Fruit fly (Drosophila melanogaster): ENCODE data around the gene CG11035.

CG11035 gene

DNA sequence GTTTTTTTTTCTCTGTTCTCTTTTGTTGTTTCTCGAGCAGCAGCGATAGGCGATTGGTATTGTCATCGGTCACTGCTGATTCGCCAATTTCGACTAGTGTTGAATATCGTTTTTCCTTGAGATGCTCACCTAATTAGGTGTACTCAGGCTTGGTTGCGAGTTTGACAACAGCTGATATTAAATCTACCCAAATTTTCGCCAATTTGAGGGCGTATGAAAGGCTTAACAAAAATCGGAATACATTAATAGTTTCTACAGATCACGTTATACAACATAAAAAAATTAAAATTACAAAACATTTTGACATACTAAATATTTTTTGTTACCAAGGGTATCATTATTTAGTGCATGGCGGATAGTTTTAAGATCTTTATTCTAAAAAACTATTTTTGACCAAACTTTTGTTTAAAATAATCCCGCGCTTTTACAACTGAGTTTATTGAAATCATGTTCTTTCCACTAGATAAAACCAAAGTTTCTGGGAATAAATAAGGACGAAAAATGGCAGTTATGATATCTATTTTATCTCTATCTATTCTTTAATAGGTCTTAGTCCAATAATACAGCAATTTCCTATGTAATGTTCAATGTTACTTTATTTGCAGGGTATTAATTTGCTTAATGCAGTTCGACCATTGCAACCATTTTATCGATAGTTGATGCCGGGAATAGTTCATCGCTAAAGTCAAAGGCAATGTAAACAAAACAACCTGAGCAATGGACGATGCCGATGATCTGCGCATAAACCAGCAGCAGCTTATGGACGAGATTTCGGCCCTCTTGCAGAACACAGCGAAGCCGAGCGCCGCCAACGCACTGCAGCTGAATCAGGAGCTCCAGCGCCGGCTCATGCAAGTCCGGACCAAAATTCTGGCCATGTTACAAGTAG is 19.4 kb downstream of the CG11035 start, which contains the start of the genes CG10435 and Pbp95:
Gene CG10435, minus strand, starts transcription at position 81 of the 889 bp plus-strand sequence.
Gene Pbp95, plus strand, starts transcription at position 671 of the 889 bp plus-strand sequence.
- TF ChIP-seq CG2712 (tag; optimal IDR thresholded peaks at IDR 0.05) (peak; percentile 58), Dip3 (GFP tag; optimal IDR thresholded peaks at IDR 0.05) (peak; percentile 18), Bteb2 (GFP tag; optimal IDR thresholded peaks at IDR 0.05) (no peak), az2 (GFP tag; optimal IDR thresholded peaks at IDR 0.05) (peak; percentile 54), CG18011 (GFP tag; optimal IDR thresholded peaks at IDR 0.05) (peak; percentile 13), br (optimal IDR thresholded peaks at IDR 0.05) (no peak), schlank (tag; optimal IDR thresholded peaks at IDR 0.05) (no peak), CG1233 (GFP tag; optimal IDR thresholded peaks at IDR 0.05) (no peak), vfl (GFP tag; optimal IDR thresholded peaks at IDR 0.05) (peak; percentile 67), lov (optimal IDR thresholded peaks at IDR 0.05) (no peak), lov (GFP tag; IDR thresholded peaks at IDR 0.05) (no peak), Neu2 (GFP tag; optimal IDR thresholded peaks at IDR 0.05; ENCODE audit: borderline replicate concordance) (no peak), CG8388 (GFP tag; optimal IDR thresholded peaks at IDR 0.05) (no peak), CG9215 (GFP tag; IDR thresholded peaks at IDR 0.05) (peak; percentile 62), YL-1 (GFP tag; optimal IDR thresholded peaks at IDR 0.05) (no peak), CG14667 (GFP tag; IDR thresholded peaks at IDR 0.05) (0 out of 2 replicates have a peak, but pooled peaks have one; percentile 26), Max (GFP tag; optimal IDR thresholded peaks at IDR 0.05) (peak; percentile 59), CG4424 (GFP tag; optimal IDR thresholded peaks at IDR 0.05) (peak; percentile 52), ind (GFP tag; optimal IDR thresholded peaks at IDR 0.05) (peak; percentile 69), Hmr (GFP tag; optimal IDR thresholded peaks at IDR 0.05) (peak; percentile 27), CG2199 (GFP tag; IDR thresholded peaks at IDR 0.05) (no peak), HmgD (GFP tag; optimal IDR thresholded peaks at IDR 0.05) (no peak), CG6813 (GFP tag; optimal IDR thresholded peaks at IDR 0.05) (no peak), pan (optimal IDR thresholded peaks at IDR 0.05) (no peak), pan (GFP tag; optimal IDR thresholded peaks at IDR 0.05 in 1 of 2, IDR thresholded peaks at IDR 0.05 in 1 of 2) (peak in 1 of 2 experiments; percentile 44), Myb (GFP tag; optimal IDR thresholded peaks at IDR 0.05) (peak; percentile 36), trem (tag; optimal IDR thresholded peaks at IDR 0.05) (no peak), ems (GFP tag; optimal IDR thresholded peaks at IDR 0.05) (no peak), Ets97D (GFP tag; optimal IDR thresholded peaks at IDR 0.05) (peak; percentile 51), bowl (GFP tag; IDR thresholded peaks at IDR 0.05) (no peak), tgo (GFP tag; IDR thresholded peaks at IDR 0.05) (peak; percentile 48; the same call in 2 of the 3 replicates), CG1602 (GFP tag; optimal IDR thresholded peaks at IDR 0.05) (peak; percentile 5), CG2678 (tag; optimal IDR thresholded peaks at IDR 0.05) (no peak), CG17359 (tag; optimal IDR thresholded peaks at IDR 0.05) (peak; percentile 51), Adf1 (GFP tag; IDR thresholded peaks at IDR 0.05) (0 out of 2 replicates have a peak, but pooled peaks have one; percentile 18), Lpt (GFP tag; optimal IDR thresholded peaks at IDR 0.05) (no peak), CG31441 (GFP tag; IDR thresholded peaks at IDR 0.05) (no peak), NFAT (GFP tag; IDR thresholded peaks at IDR 0.05) (peak; percentile 70), eve (GFP tag; optimal IDR thresholded peaks at IDR 0.05) (no peak), stc (GFP tag; IDR thresholded peaks at IDR 0.05) (0 out of 2 replicates have a peak, but pooled peaks have one; percentile 38), repo (GFP tag; optimal IDR thresholded peaks at IDR 0.05) (no peak), CG6272 (GFP tag; IDR thresholded peaks at IDR 0.05) (peak; percentile 70), oc (tag; optimal IDR thresholded peaks at IDR 0.05) (no peak), lola (GFP tag; optimal IDR thresholded peaks at IDR 0.05) (peak in 1 of 3 experiments; percentile 57), pfk (GFP tag; optimal IDR thresholded peaks at IDR 0.05) (no peak), HLH54F (GFP tag; optimal IDR thresholded peaks at IDR 0.05) (peak; percentile 66), CG9437 (GFP tag; optimal IDR thresholded peaks at IDR 0.05) (no peak), pb (GFP tag; optimal IDR thresholded peaks at IDR 0.05) (no peak), sima (GFP tag; optimal IDR thresholded peaks at IDR 0.05) (no peak), CG9609 (GFP tag; optimal IDR thresholded peaks at IDR 0.05) (peak; percentile 38)
